Fruit fly (Drosophila melanogaster) whole organism, pupa: ENCODE data around the gene alpha-Est8.

Experiments used
- CG10348 ChIP-seq: fragments of 200-800 bp; sonication (Bioruptor generic); IDR thresholded peaks from 2 replicates; pipeline ENCODE4 v1.3.6; 2022; ENCODE audit warnings: missing biosample characterization, missing genetic modification characterization
- CG13204 ChIP-seq: fragments of 200-800 bp; sonication (Bioruptor generic); optimal IDR thresholded peaks from 2 replicates; lab custom pipeline; 2018; ENCODE audit warnings: missing biosample characterization, mild to moderate bottlenecking, missing genetic modification characterization, moderate library complexity
- CG17806 ChIP-seq: fragments of 200-800 bp; sonication (Bioruptor generic); optimal IDR thresholded peaks from 2 replicates; lab custom pipeline; 2018; ENCODE audit warnings: missing biosample characterization, mild to moderate bottlenecking, missing genetic modification characterization, moderate library complexity
- CG32121 ChIP-seq: fragments of 200-800 bp; sonication (Bioruptor generic); IDR thresholded peaks from 2 replicates; pipeline ENCODE4 v1.3.6; 2022; ENCODE audit warnings: missing biosample characterization, missing genetic modification characterization
- CG34367 ChIP-seq: fragments of 200-800 bp; sonication (Bioruptor generic); optimal IDR thresholded peaks from 2 replicates; lab custom pipeline; 2018; ENCODE audit warnings: missing biosample characterization, mild to moderate bottlenecking, missing genetic modification characterization
- CG4496 ChIP-seq: fragments of 200-800 bp; sonication (Bioruptor generic); IDR thresholded peaks from 3 replicates; pipeline ENCODE4 v1.3.6; 2022; ENCODE audit warnings: missing biosample characterization, missing genetic modification characterization
- CG8159 ChIP-seq: fragments of 200-800 bp; sonication (Bioruptor generic); optimal IDR thresholded peaks from 3 replicates; lab custom pipeline; 2018; ENCODE audit warnings: missing biosample characterization, mild to moderate bottlenecking, missing genetic modification characterization, moderate library complexity
- CG8301 ChIP-seq: fragments of 200-800 bp; sonication (Bioruptor generic); optimal IDR thresholded peaks from 2 replicates; lab custom pipeline; 2018; ENCODE audit warnings: missing biosample characterization, mild to moderate bottlenecking, missing genetic modification characterization
- D1 ChIP-seq: fragments of 200-800 bp; sonication (Bioruptor generic); optimal IDR thresholded peaks from 2 replicates; lab custom pipeline; 2018; ENCODE audit warnings: missing biosample characterization, mild to moderate bottlenecking, missing genetic modification characterization, moderate library complexity
- EcR ChIP-seq: fragments of 200-800 bp; sonication (Bioruptor generic); optimal IDR thresholded peaks from 3 replicates; lab custom pipeline; 2019; ENCODE audit warnings: missing biosample characterization, missing genetic modification characterization, mild to moderate bottlenecking, moderate library complexity, missing genetic modification reagents
- fd96Ca ChIP-seq: fragments of 200-800 bp; sonication (Bioruptor generic); IDR thresholded peaks from 3 replicates; pipeline ENCODE4 v1.3.6; 2022; ENCODE audit warnings: missing biosample characterization, missing genetic modification characterization
- rn ChIP-seq: fragments of 200-800 bp; sonication (Bioruptor generic); IDR thresholded peaks from 2 replicates; pipeline ENCODE4 v1.3.6; 2022; ENCODE audit warnings: missing biosample characterization, missing genetic modification characterization

- TF ChIP-seq CG17806 (tag; lab: Kevin White, UChicago) (no peak), EcR (GFP tag; lab: Kevin White, UChicago) (no peak), CG4496 (no peak), CG32121 (GFP tag; lab: Robert Waterston, UW) (no peak), CG8159 (tag; lab: Kevin White, UChicago) (no peak), rn (GFP tag; lab: Robert Waterston, UW) (no peak), CG13204 (GFP tag; lab: Kevin White, UChicago) (no peak), D1 (tag; lab: Kevin White, UChicago) (no peak), fd96Ca (GFP tag; lab: Robert Waterston, UW) (no peak), CG8301 (tag; lab: Kevin White, UChicago) (no peak), CG34367 (tag; lab: Kevin White, UChicago) (no peak), CG10348 (no peak)
Observed at dm6 chr3R:7493745-7494144, 21.7 kb downstream of the alpha-Est8 start, which contains the start of gene alpha-Est10.
